Worm (Caenorhabditis elegans) whole organism, mixed stage, embryonic: ENCODE results near the gene str-32.

ENCODE experiments used
- M03D4.4 ChIP-seq: sonication (generic microtip); optimal IDR thresholded peaks from 2 replicates; lab custom pipeline; 2017; ENCODE audit warnings: mild to moderate bottlenecking, missing genetic modification characterization, missing compliant biosample characterization
- bed-3 ChIP-seq: fragments of 200-800 bp; sonication (Bioruptor generic); optimal IDR thresholded peaks from 3 replicates; lab custom pipeline; 2018; ENCODE audit warnings: mild to moderate bottlenecking, missing genetic modification characterization, moderate library complexity, missing compliant biosample characterization
- blmp-1 ChIP-seq: fragments of 150-350 bp; optimal IDR thresholded peaks from 2 replicates; lab custom pipeline; 2014; ENCODE audit warnings: missing biosample characterization, missing genetic modification characterization
- ceh-39 ChIP-seq: fragments of 150-350 bp; optimal IDR thresholded peaks from 2 replicates; lab custom pipeline; 2014; ENCODE audit warnings: missing biosample characterization, missing genetic modification characterization
- ceh-43 ChIP-seq: fragments of 200-800 bp; sonication (Bioruptor generic); optimal IDR thresholded peaks from 2 replicates; lab custom pipeline; 2018; ENCODE audit warnings: mild to moderate bottlenecking, missing genetic modification characterization, moderate library complexity, missing compliant biosample characterization
- ceh-83 ChIP-seq: fragments of 200-800 bp; sonication (Bioruptor generic); optimal IDR thresholded peaks from 2 replicates; lab custom pipeline; 2018; ENCODE audit warnings: mild to moderate bottlenecking, missing genetic modification characterization, missing compliant biosample characterization
- ces-1 ChIP-seq: fragments of 150-350 bp; optimal IDR thresholded peaks from 2 replicates; lab custom pipeline; 2014; ENCODE audit warnings: missing biosample characterization, missing genetic modification reagents, missing genetic modification characterization
- cnd-1 ChIP-seq: fragments of 200-800 bp; sonication (Bioruptor generic); optimal IDR thresholded peaks from 2 replicates; lab custom pipeline; 2018; ENCODE audit warnings: mild to moderate bottlenecking, missing genetic modification characterization, missing compliant biosample characterization
- drap-1 ChIP-seq: fragments of 200-800 bp; sonication (Bioruptor generic); optimal IDR thresholded peaks from 3 replicates; lab custom pipeline; 2018; ENCODE audit warnings: mild to moderate bottlenecking, missing genetic modification characterization, missing compliant biosample characterization
- elt-1 ChIP-seq: sonication (generic microtip); optimal IDR thresholded peaks from 2 replicates; lab custom pipeline; 2017; ENCODE audit warnings: missing genetic modification characterization, mild to moderate bottlenecking, missing compliant biosample characterization, antibody characterized with exemption, moderate library complexity, borderline replicate concordance; ENCODE audit not compliant: insufficient read depth
- elt-3 ChIP-seq: fragments of 150-350 bp; optimal IDR thresholded peaks from 2 replicates; lab custom pipeline; 2014; ENCODE audit warnings: missing biosample characterization, missing genetic modification characterization
- flh-1 ChIP-seq: fragments of 200-800 bp; sonication (Bioruptor generic); optimal IDR thresholded peaks from 2 replicates; lab custom pipeline; 2018; ENCODE audit warnings: mild to moderate bottlenecking, missing genetic modification characterization, moderate library complexity, missing compliant biosample characterization
- hlh-1 ChIP-seq: fragments of 150-350 bp; optimal IDR thresholded peaks from 2 replicates; lab custom pipeline; 2014; ENCODE audit warnings: missing biosample characterization, missing genetic modification reagents, missing genetic modification characterization
- lin-13 ChIP-seq: fragments of 150-350 bp; optimal IDR thresholded peaks from 2 replicates; lab custom pipeline; 2014; ENCODE audit warnings: missing biosample characterization, missing genetic modification characterization
- lin-32 ChIP-seq: fragments of 200-800 bp; sonication (Bioruptor generic); optimal IDR thresholded peaks from 2 replicates; lab custom pipeline; 2018; ENCODE audit warnings: mild to moderate bottlenecking, missing genetic modification characterization, missing compliant biosample characterization
- lsy-2 ChIP-seq: fragments of 150-350 bp; optimal IDR thresholded peaks from 2 replicates; lab custom pipeline; 2014; ENCODE audit warnings: missing biosample characterization, missing genetic modification characterization
- mep-1 ChIP-seq: fragments of 150-350 bp; optimal IDR thresholded peaks from 2 replicates; lab custom pipeline; 2017; ENCODE audit warnings: missing biosample characterization, missing genetic modification reagents, missing genetic modification characterization, inconsistent platforms
- mls-2 ChIP-seq: sonication (generic microtip); optimal IDR thresholded peaks from 2 replicates; lab custom pipeline; 2016; ENCODE audit warnings: mild to moderate bottlenecking, missing genetic modification characterization, moderate library complexity, missing compliant biosample characterization
- nhr-12 ChIP-seq: fragments of 150-350 bp; optimal IDR thresholded peaks from 2 replicates; lab custom pipeline; 2014; ENCODE audit warnings: missing biosample characterization, missing genetic modification characterization
- nhr-2 ChIP-seq: fragments of 150-350 bp; optimal IDR thresholded peaks from 2 replicates; lab custom pipeline; 2014; ENCODE audit warnings: missing biosample characterization, missing genetic modification characterization
- nhr-237 ChIP-seq: fragments of 150-350 bp; optimal IDR thresholded peaks from 2 replicates; lab custom pipeline; 2014; ENCODE audit warnings: missing biosample characterization, missing genetic modification characterization
- nhr-28 ChIP-seq: fragments of 150-350 bp; optimal IDR thresholded peaks from 2 replicates; lab custom pipeline; 2014; ENCODE audit warnings: missing biosample characterization, missing genetic modification characterization
- pha-4 ChIP-seq: fragments of 150-350 bp; optimal IDR thresholded peaks from 2 replicates; lab custom pipeline; 2018; ENCODE audit warnings: missing biosample characterization, missing genetic modification reagents, missing genetic modification characterization
- sem-2 ChIP-seq: fragments of 200-800 bp; sonication (Bioruptor generic); optimal IDR thresholded peaks from 2 replicates; lab custom pipeline; 2018; ENCODE audit warnings: mild to moderate bottlenecking, missing genetic modification characterization, missing compliant biosample characterization
- snpc-4 ChIP-seq: fragments of 150-350 bp; optimal IDR thresholded peaks from 2 replicates; lab custom pipeline; 2014; ENCODE audit warnings: missing biosample characterization, missing genetic modification characterization
- sptf-1 ChIP-seq: sonication (generic microtip); optimal IDR thresholded peaks from 2 replicates; lab custom pipeline; 2017; ENCODE audit warnings: mild to moderate bottlenecking, missing genetic modification characterization, moderate library complexity, missing compliant biosample characterization
- tbx-8 ChIP-seq: fragments of 200-800 bp; sonication (Bioruptor generic); optimal IDR thresholded peaks from 2 replicates; lab custom pipeline; 2018; ENCODE audit warnings: mild to moderate bottlenecking, missing genetic modification characterization, moderate library complexity, missing compliant biosample characterization
- unc-120 ChIP-seq: sonication (generic microtip); optimal IDR thresholded peaks from 2 replicates; lab custom pipeline; 2017; ENCODE audit warnings: missing genetic modification characterization, missing compliant biosample characterization; ENCODE audit not compliant: poor library complexity, severe bottlenecking
- unc-39 ChIP-seq: fragments of 150-350 bp; optimal IDR thresholded peaks from 2 replicates; lab custom pipeline; 2014; ENCODE audit warnings: missing biosample characterization, missing genetic modification characterization
- unc-62 ChIP-seq: fragments of 150-350 bp; optimal IDR thresholded peaks from 2 replicates; lab custom pipeline; 2014; ENCODE audit warnings: missing biosample characterization, missing genetic modification reagents, missing genetic modification characterization
- zip-8 ChIP-seq: fragments of 150-350 bp; optimal IDR thresholded peaks from 2 replicates; lab custom pipeline; 2014; ENCODE audit warnings: missing biosample characterization, missing genetic modification characterization
- ztf-11 ChIP-seq: fragments of 150-350 bp; optimal IDR thresholded peaks from 2 replicates; lab custom pipeline; 2014; ENCODE audit warnings: missing biosample characterization, missing genetic modification characterization

Gene str-32

ce11 chrV:4865364-4865763, 15.9 kb downstream of the str-32 start, which contains the start of gene srd-32:
srd-32 (plus strand) TSS chrV:4865664.
- TF ChIP-seq lin-13 (no peak), nhr-28 (tag; lab: Kevin White, UChicago) (no peak), flh-1 (GFP tag; lab: Kevin White, UChicago) (no peak), hlh-1 (tag; lab: Kevin White, UChicago) (no peak), elt-3 (tag; lab: Kevin White, UChicago) (no peak), unc-39 (tag; lab: Kevin White, UChicago) (no peak), ceh-43 (GFP tag; lab: Kevin White, UChicago) (no peak), ceh-83 (GFP tag; lab: Kevin White, UChicago) (no peak), elt-1 (tag; lab: Kevin White, UChicago) (no peak), lsy-2 (tag; lab: Kevin White, UChicago) (no peak), ces-1 (GFP tag; lab: Kevin White, UChicago) (no peak), blmp-1 (no peak), snpc-4 (no peak), mep-1 (no peak), drap-1 (GFP tag; lab: Kevin White, UChicago) (no peak)

DNA sequence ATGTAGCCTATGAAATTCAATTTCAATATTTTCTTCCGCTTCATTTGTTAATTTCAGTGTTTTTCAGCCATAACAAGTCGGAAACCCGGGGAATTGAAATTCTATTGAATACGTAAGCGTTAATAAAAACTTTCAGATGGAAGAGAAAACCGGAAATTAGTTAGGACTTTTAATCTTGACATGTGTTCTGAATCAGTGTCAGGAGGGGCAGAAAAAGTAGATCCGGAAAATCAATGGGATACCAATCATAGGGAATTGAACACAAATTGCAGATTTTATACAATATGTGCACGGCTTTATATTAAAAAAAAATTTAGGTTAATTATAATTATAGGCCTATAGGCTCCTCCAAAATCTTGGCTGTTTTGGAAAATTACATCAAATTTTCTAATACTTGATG, 16.9 kb downstream of the str-32 start:
- TF ChIP-seq hlh-1 (tag; lab: Kevin White, UChicago), result no peak
- TF ChIP-seq nhr-2 (tag; lab: Kevin White, UChicago), result no peak
- TF ChIP-seq unc-62, result no peak
- TF ChIP-seq bed-3, result no peak
- no peak for TF ChIP-seq sptf-1 (tag; lab: Kevin White, UChicago)
- TF ChIP-seq lin-13, result no peak
- TF ChIP-seq drap-1 (GFP tag; lab: Kevin White, UChicago), result no peak
- TF ChIP-seq pha-4 (tag; lab: Kevin White, UChicago), result no peak
- TF ChIP-seq mls-2 (tag; lab: Kevin White, UChicago), result no peak
- no peak for TF ChIP-seq tbx-8 (GFP tag; lab: Kevin White, UChicago)
- no peak for TF ChIP-seq ztf-11 (tag; lab: Kevin White, UChicago)
- TF ChIP-seq elt-3 (tag; lab: Kevin White, UChicago), result no peak
- TF ChIP-seq unc-39 (tag; lab: Kevin White, UChicago), result no peak
- no peak for TF ChIP-seq nhr-28 (tag; lab: Kevin White, UChicago)
- no peak for TF ChIP-seq zip-8 (tag; lab: Kevin White, UChicago)
- no peak for TF ChIP-seq sem-2 (GFP tag; lab: Kevin White, UChicago)
- TF ChIP-seq lsy-2 (tag; lab: Kevin White, UChicago), result no peak

DNA sequence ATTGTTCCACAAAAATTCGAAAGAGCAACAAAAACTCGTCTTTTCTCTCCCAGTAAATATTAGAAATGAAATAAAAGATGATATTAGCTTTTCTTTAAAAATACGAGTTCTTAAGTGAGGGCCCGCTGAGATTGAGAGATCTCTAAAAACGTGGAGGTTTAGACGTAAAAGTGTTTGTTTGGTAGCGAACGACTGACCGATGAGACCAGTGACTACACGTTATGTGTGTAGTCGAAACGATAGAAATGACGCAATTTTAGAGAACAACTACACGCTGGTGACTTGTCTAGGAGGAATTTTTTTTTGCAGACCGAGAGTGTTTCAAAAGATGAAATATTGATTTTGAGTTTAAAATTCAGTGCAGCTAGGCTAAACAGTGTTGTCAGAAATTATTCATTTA, 18.5 kb downstream of the str-32 start, which contains the start of gene C37H5.13:
TSS of gene C37H5.13 (minus strand) at position 229 of the 400 bp plus-strand sequence.
- TF ChIP-seq zip-8 (tag; lab: Kevin White, UChicago), result peak; percentile 43
- no peak for TF ChIP-seq tbx-8 (GFP tag; lab: Kevin White, UChicago)

DNA sequence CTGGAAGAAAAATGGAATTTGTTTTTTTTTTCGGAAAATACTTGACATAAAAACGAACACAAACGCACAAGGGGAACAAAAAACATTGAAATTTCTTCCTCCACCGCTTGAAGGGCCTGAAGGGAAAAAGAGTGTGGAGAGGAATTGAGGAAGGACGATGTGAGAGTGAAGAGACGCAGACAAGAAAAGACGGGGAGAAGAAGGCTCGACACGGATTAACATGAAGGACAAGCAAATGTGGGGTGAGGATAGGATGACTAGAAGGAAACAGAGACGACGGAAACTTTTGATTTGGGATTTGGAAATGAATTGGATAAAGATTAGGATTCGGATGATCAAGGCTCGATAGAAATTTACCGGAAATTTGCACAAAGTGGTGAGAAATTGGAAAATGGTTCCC, 20.8 kb downstream of the str-32 start:
- TF ChIP-seq nhr-12 (tag; lab: Kevin White, UChicago) (no peak), cnd-1 (tag; lab: Kevin White, UChicago) (no peak), flh-1 (GFP tag; lab: Kevin White, UChicago) (no peak), mls-2 (tag; lab: Kevin White, UChicago) (no peak), mep-1 (peak; percentile 13), sptf-1 (tag; lab: Kevin White, UChicago) (peak; percentile 12), blmp-1 (no peak), ceh-39 (no peak), M03D4.4 (tag; lab: Kevin White, UChicago) (no peak), ceh-83 (GFP tag; lab: Kevin White, UChicago) (no peak), nhr-2 (tag; lab: Kevin White, UChicago) (no peak), sem-2 (GFP tag; lab: Kevin White, UChicago) (no peak), zip-8 (tag; lab: Kevin White, UChicago) (no peak), drap-1 (GFP tag; lab: Kevin White, UChicago) (no peak), ces-1 (GFP tag; lab: Kevin White, UChicago) (peak; percentile 39), elt-1 (tag; lab: Kevin White, UChicago) (no peak), pha-4 (tag; lab: Kevin White, UChicago) (no peak), nhr-237 (no peak), lin-32 (GFP tag; lab: Kevin White, UChicago) (no peak), lin-13 (no peak), unc-39 (tag; lab: Kevin White, UChicago) (no peak), unc-120 (peak; percentile 20), unc-62 (peak; percentile 37), hlh-1 (tag; lab: Kevin White, UChicago) (no peak), snpc-4 (no peak)
